Worm (Caenorhabditis elegans) whole organism, young adult: ENCODE measurements around the gene R05A10.3.

Source experiments
- B0336.3 ChIP-seq: fragments of 200-800 bp; sonication (Bioruptor generic); IDR thresholded peaks from 2 replicates; pipeline ENCODE4 v1.3.6; 2022; ENCODE audit warnings: missing genetic modification characterization, missing compliant biosample characterization
- D2030.7 ChIP-seq: fragments of 200-800 bp; sonication (Bioruptor generic); IDR thresholded peaks from 2 replicates; pipeline ENCODE4 v1.3.6; 2022; ENCODE audit warnings: missing genetic modification reagents, missing genetic modification characterization, missing compliant biosample characterization
- ceh-79 ChIP-seq: sonication (generic microtip); optimal IDR thresholded peaks from 2 replicates; lab custom pipeline; 2017; ENCODE audit warnings: mild to moderate bottlenecking, missing genetic modification characterization, missing compliant biosample characterization
- dpl-1 ChIP-seq: fragments of 150-350 bp; optimal IDR thresholded peaks from 2 replicates; lab custom pipeline; 2014; ENCODE audit warnings: missing biosample characterization, missing genetic modification reagents, missing genetic modification characterization
- efl-1 ChIP-seq: fragments of 150-350 bp; optimal IDR thresholded peaks from 2 replicates; lab custom pipeline; 2014; ENCODE audit warnings: missing biosample characterization, missing genetic modification reagents, missing genetic modification characterization
- let-526 ChIP-seq: fragments of 200-800 bp; sonication (Bioruptor generic); IDR thresholded peaks from 2 replicates; pipeline ENCODE4 v1.3.6; 2022; ENCODE audit warnings: missing genetic modification reagents, missing genetic modification characterization, missing compliant biosample characterization
- mes-4 ChIP-seq: sonication (generic microtip); optimal IDR thresholded peaks from 2 replicates; lab custom pipeline; 2016; ENCODE audit warnings: missing genotype, missing genetic modification characterization, missing compliant biosample characterization
- nhr-120 ChIP-seq: fragments of 200-800 bp; sonication (Bioruptor generic); IDR thresholded peaks from 2 replicates; pipeline ENCODE4 v1.3.6; 2022; ENCODE audit warnings: missing genetic modification characterization, missing compliant biosample characterization
- rec-8 ChIP-seq, 2 experiments: sonication (generic microtip); optimal IDR thresholded peaks; 2 replicates each; lab custom pipeline; 2016; ENCODE audit warnings: mild to moderate bottlenecking in 2 of 2, missing genetic modification characterization in 2 of 2, missing genetic modification reagents in 2 of 2, missing genotype in 2 of 2, missing biosample characterization in 1 of 2, missing compliant biosample characterization in 1 of 2, moderate library complexity in 1 of 2
- tlf-1 ChIP-seq: fragments of 200-800 bp; sonication (Bioruptor generic); optimal IDR thresholded peaks from 2 replicates; lab custom pipeline; 2018; ENCODE audit warnings: mild to moderate bottlenecking, missing genetic modification characterization, missing compliant biosample characterization

DNA sequence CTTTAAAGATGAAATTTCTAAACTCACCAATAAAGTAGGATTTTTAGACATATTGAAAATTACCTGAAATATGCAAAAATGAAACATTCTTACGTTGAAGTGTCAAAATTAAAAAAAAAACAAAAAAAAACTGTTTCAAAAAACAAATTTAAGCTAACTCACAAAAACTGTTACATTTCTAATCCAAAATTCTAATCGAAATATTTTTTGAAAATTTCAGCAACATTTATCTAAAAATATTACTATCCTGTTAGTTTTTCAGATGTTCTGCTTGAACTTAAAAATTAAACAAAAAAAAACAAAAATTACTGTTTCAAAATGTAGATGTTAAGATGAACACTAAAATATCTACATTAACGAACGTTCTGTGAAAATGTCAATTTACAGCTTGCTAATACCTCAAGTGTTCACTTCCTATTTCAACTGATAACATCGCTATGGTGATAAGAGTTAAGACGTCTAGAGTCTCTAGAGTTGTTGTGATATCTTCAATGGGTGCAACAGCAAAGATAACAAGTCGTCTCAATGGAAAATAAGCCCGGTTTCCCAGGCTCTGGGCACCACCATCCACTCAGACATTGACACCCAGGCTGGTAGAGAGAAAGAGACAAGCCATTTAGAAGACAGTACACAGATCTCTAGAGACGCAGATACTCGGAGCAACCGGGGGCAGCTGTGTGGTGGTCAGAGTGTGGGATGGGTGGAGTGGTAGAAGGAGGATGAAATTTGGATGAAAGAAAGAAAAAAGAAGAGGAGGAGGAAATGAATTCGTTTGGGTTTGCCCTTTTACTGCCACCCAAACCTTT lies 48.3 kb downstream of the R05A10.3 start, which contains the start of gene H12I19.115:
- TF ChIP-seq rec-8 (tag; optimal IDR thresholded peaks at IDR 0.05; lab: Kevin White, UChicago) (no peak), let-526 (GFP tag; lab: Robert Waterston, UW) (no peak), B0336.3 (no peak), ceh-79 (no peak), mes-4 (tag; lab: Kevin White, UChicago) (no peak), nhr-120 (GFP tag; lab: Robert Waterston, UW) (no peak), tlf-1 (GFP tag; lab: Kevin White, UChicago) (no peak), efl-1 (GFP tag; lab: Kevin White, UChicago) (no peak), D2030.7 (GFP tag; lab: Robert Waterston, UW) (no peak), dpl-1 (no peak)
